Worm (Caenorhabditis elegans): ENCODE results near the gene atg-9.
A peak's percentile ranks its signal among the peaks of the same experiment; 100 is the strongest.

Gene atg-9

ce11 chrV:349054-349453, at the start of gene atg-9:
TSS of gene atg-9 (plus strand) at chrV:349385.
- TF ChIP-seq lim-7 (GFP tag; IDR thresholded peaks at IDR 0.05) (peak; percentile 55; the same call in 1 of the 2 replicates), Y75B8A.6 (GFP tag; IDR thresholded peaks at IDR 0.05) (peak; percentile 68; the same call in 1 of the 2 replicates), unc-39 (tag; optimal IDR thresholded peaks at IDR 0.05) (no peak), lin-15B (tag; optimal IDR thresholded peaks at IDR 0.05) (no peak), mes-2 (tag; optimal IDR thresholded peaks at IDR 0.05; ENCODE audit: poor library complexity, severe bottlenecking) (peak; percentile 80), nhr-111 (GFP tag; optimal IDR thresholded peaks at IDR 0.05) (no peak), spr-1 (tag; optimal IDR thresholded peaks at IDR 0.05) (no peak), nhr-237 (tag; optimal IDR thresholded peaks at IDR 0.05) (no peak), fos-1 (tag; optimal IDR thresholded peaks at IDR 0.05) (no peak), nhr-10 (tag; optimal IDR thresholded peaks at IDR 0.05) (no peak), cey-2 (tag; optimal IDR thresholded peaks at IDR 0.05; ENCODE audit: borderline replicate concordance, insufficient read depth) (no peak), daf-19 (GFP tag; conservative IDR thresholded peaks at IDR 0.05) (no peak), nhr-77 (tag; optimal IDR thresholded peaks at IDR 0.05) (peak; percentile 84), hlh-11 (tag; optimal IDR thresholded peaks at IDR 0.05) (peak; percentile 93), zip-2 (tag; optimal IDR thresholded peaks at IDR 0.05) (no peak), Y48G9A.11 (GFP tag; IDR thresholded peaks at IDR 0.05) (no peak), ama-1 (optimal IDR thresholded peaks at IDR 0.05) (peak; percentile 51), daf-16 (GFP tag; optimal IDR thresholded peaks at IDR 0.05) (no peak), daf-16 (tag; optimal IDR thresholded peaks at IDR 0.05) (peak; percentile 71), zfp-3 (GFP tag; conservative IDR thresholded peaks at IDR 0.05) (0 out of 2 replicates have a peak, but pooled peaks have one; percentile 59), ceh-82 (tag; optimal IDR thresholded peaks at IDR 0.05) (no peak), D1046.2 (GFP tag; IDR thresholded peaks at IDR 0.05) (no peak), hif-1 (tag; optimal IDR thresholded peaks at IDR 0.05) (peak in 1 of 2 experiments; percentile 59), nhr-6 (tag; optimal IDR thresholded peaks at IDR 0.05) (peak; percentile 59), lin-13 (GFP tag; optimal IDR thresholded peaks at IDR 0.05) (peak; percentile 53), zip-11 (GFP tag; IDR thresholded peaks at IDR 0.05) (no peak), Y105C5A.15 (GFP tag; IDR thresholded peaks at IDR 0.05) (no peak), tag-97 (GFP tag; IDR thresholded peaks at IDR 0.05) (no peak), nhr-102 (tag; optimal IDR thresholded peaks at IDR 0.05) (peak; percentile 28), ZK337.2 (GFP tag; IDR thresholded peaks at IDR 0.05) (no peak), arid-1 (GFP tag; conservative IDR thresholded peaks at IDR 0.05) (peak; percentile 46; the same call in 1 of the 2 replicates), ceh-20 (GFP tag; IDR thresholded peaks at IDR 0.05) (no peak), madf-9 (GFP tag; conservative IDR thresholded peaks at IDR 0.05) (peak; percentile 45; the same call in 1 of the 2 replicates), spr-3 (GFP tag; optimal IDR thresholded peaks at IDR 0.05) (no peak), lin-38 (GFP tag; IDR thresholded peaks at IDR 0.05) (peak; percentile 97), R02D3.7 (tag; optimal IDR thresholded peaks at IDR 0.05) (no peak), F26F4.8 (GFP tag; conservative IDR thresholded peaks at IDR 0.05) (no peak), nhr-25 (tag; optimal IDR thresholded peaks at IDR 0.05; ENCODE audit: borderline replicate concordance, insufficient read depth) (peak; percentile 53), ceh-62 (tag; optimal IDR thresholded peaks at IDR 0.05) (no peak), gei-8 (GFP tag; optimal IDR thresholded peaks at IDR 0.05) (no peak), ceh-44 (GFP tag; IDR thresholded peaks at IDR 0.05) (no peak), skn-1 (tag; optimal IDR thresholded peaks at IDR 0.05) (no peak), ztf-11 (tag; optimal IDR thresholded peaks at IDR 0.05) (no peak), T20F7.1 (GFP tag; optimal IDR thresholded peaks at IDR 0.05) (no peak), nhr-11 (tag; optimal IDR thresholded peaks at IDR 0.05) (no peak), dmd-9 (GFP tag; IDR thresholded peaks at IDR 0.05) (0 out of 2 replicates have a peak, but pooled peaks have one; percentile 29), pqm-1 (tag; optimal IDR thresholded peaks at IDR 0.05) (no peak), nhr-41 (GFP tag; IDR thresholded peaks at IDR 0.05) (no peak), zag-1 (tag; optimal IDR thresholded peaks at IDR 0.05) (no peak), unc-130 (GFP tag; optimal IDR thresholded peaks at IDR 0.05) (no peak), rbr-2 (tag; optimal IDR thresholded peaks at IDR 0.05) (peak; percentile 46), saeg-2 (GFP tag; IDR thresholded peaks at IDR 0.05) (no peak)

Data from whole organism, L4 larva.